Fruit fly (Drosophila melanogaster) whole organism, pupa: ENCODE results near the gene Sec24CD.

ENCODE experiments used
- CG10348 ChIP-seq: fragments of 200-800 bp; sonication (Bioruptor generic); IDR thresholded peaks from 2 replicates; pipeline ENCODE4 v1.3.6; 2022; ENCODE audit warnings: missing biosample characterization, missing genetic modification characterization
- CG12605 ChIP-seq: fragments of 200-800 bp; sonication (Bioruptor generic); IDR thresholded peaks from 2 replicates; pipeline ENCODE4 v1.3.6; 2022; ENCODE audit warnings: missing biosample characterization, missing genetic modification characterization
- CG13204 ChIP-seq: fragments of 200-800 bp; sonication (Bioruptor generic); optimal IDR thresholded peaks from 2 replicates; lab custom pipeline; 2018; ENCODE audit warnings: missing biosample characterization, mild to moderate bottlenecking, missing genetic modification characterization, moderate library complexity
- CG14655 ChIP-seq: fragments of 200-800 bp; sonication (Bioruptor generic); optimal IDR thresholded peaks from 3 replicates; lab custom pipeline; 2017; ENCODE audit warnings: mild to moderate bottlenecking, missing biosample characterization, missing genetic modification reagents, missing genetic modification characterization
- CG15710 ChIP-seq: fragments of 200-800 bp; sonication (Bioruptor generic); optimal IDR thresholded peaks from 2 replicates; lab custom pipeline; 2018; ENCODE audit warnings: missing biosample characterization, mild to moderate bottlenecking, missing genetic modification characterization, moderate library complexity
- CG17806 ChIP-seq: fragments of 200-800 bp; sonication (Bioruptor generic); optimal IDR thresholded peaks from 2 replicates; lab custom pipeline; 2018; ENCODE audit warnings: missing biosample characterization, mild to moderate bottlenecking, missing genetic modification characterization, moderate library complexity
- CG32121 ChIP-seq: fragments of 200-800 bp; sonication (Bioruptor generic); IDR thresholded peaks from 2 replicates; pipeline ENCODE4 v1.3.6; 2022; ENCODE audit warnings: missing biosample characterization, missing genetic modification characterization
- CG34367 ChIP-seq: fragments of 200-800 bp; sonication (Bioruptor generic); optimal IDR thresholded peaks from 2 replicates; lab custom pipeline; 2018; ENCODE audit warnings: missing biosample characterization, mild to moderate bottlenecking, missing genetic modification characterization
- CG4496 ChIP-seq: fragments of 200-800 bp; sonication (Bioruptor generic); IDR thresholded peaks from 3 replicates; pipeline ENCODE4 v1.3.6; 2022; ENCODE audit warnings: missing biosample characterization, missing genetic modification characterization
- CG8159 ChIP-seq: fragments of 200-800 bp; sonication (Bioruptor generic); optimal IDR thresholded peaks from 3 replicates; lab custom pipeline; 2018; ENCODE audit warnings: missing biosample characterization, mild to moderate bottlenecking, missing genetic modification characterization, moderate library complexity
- CG8301 ChIP-seq: fragments of 200-800 bp; sonication (Bioruptor generic); optimal IDR thresholded peaks from 2 replicates; lab custom pipeline; 2018; ENCODE audit warnings: missing biosample characterization, mild to moderate bottlenecking, missing genetic modification characterization
- CG9948 ChIP-seq: fragments of 200-800 bp; sonication (Bioruptor generic); optimal IDR thresholded peaks from 2 replicates; lab custom pipeline; 2018; ENCODE audit warnings: missing biosample characterization, mild to moderate bottlenecking, missing genetic modification characterization, moderate library complexity
- D1 ChIP-seq: fragments of 200-800 bp; sonication (Bioruptor generic); optimal IDR thresholded peaks from 2 replicates; lab custom pipeline; 2018; ENCODE audit warnings: missing biosample characterization, mild to moderate bottlenecking, missing genetic modification characterization, moderate library complexity
- EcR ChIP-seq: fragments of 200-800 bp; sonication (Bioruptor generic); optimal IDR thresholded peaks from 3 replicates; lab custom pipeline; 2019; ENCODE audit warnings: missing biosample characterization, missing genetic modification characterization, mild to moderate bottlenecking, moderate library complexity, missing genetic modification reagents
- Ets98B ChIP-seq: fragments of 200-800 bp; sonication (Bioruptor generic); IDR thresholded peaks from 2 replicates; pipeline ENCODE4 v1.3.6; 2022; ENCODE audit warnings: missing biosample characterization, missing genetic modification characterization
- Pif1A ChIP-seq: fragments of 200-800 bp; sonication (Bioruptor generic); optimal IDR thresholded peaks from 3 replicates; lab custom pipeline; 2016; ENCODE audit warnings: missing biosample characterization, missing genetic modification characterization
- Pif1B ChIP-seq: fragments of 200-800 bp; sonication (Bioruptor generic); optimal IDR thresholded peaks from 3 replicates; lab custom pipeline; 2016; ENCODE audit warnings: missing biosample characterization, missing genetic modification characterization
- Snoo ChIP-seq: fragments of 200-800 bp; sonication (Bioruptor generic); optimal IDR thresholded peaks from 3 replicates; lab custom pipeline; 2017; ENCODE audit warnings: missing biosample characterization, mild to moderate bottlenecking, missing genetic modification characterization, inconsistent platforms
- fd96Ca ChIP-seq: fragments of 200-800 bp; sonication (Bioruptor generic); IDR thresholded peaks from 3 replicates; pipeline ENCODE4 v1.3.6; 2022; ENCODE audit warnings: missing biosample characterization, missing genetic modification characterization
- gl ChIP-seq: fragments of 200-800 bp; sonication (Bioruptor generic); optimal IDR thresholded peaks from 2 replicates; lab custom pipeline; 2018; ENCODE audit warnings: missing biosample characterization, mild to moderate bottlenecking, missing genetic modification characterization
- rn ChIP-seq: fragments of 200-800 bp; sonication (Bioruptor generic); IDR thresholded peaks from 2 replicates; pipeline ENCODE4 v1.3.6; 2022; ENCODE audit warnings: missing biosample characterization, missing genetic modification characterization

The Sec24CD gene

DNA sequence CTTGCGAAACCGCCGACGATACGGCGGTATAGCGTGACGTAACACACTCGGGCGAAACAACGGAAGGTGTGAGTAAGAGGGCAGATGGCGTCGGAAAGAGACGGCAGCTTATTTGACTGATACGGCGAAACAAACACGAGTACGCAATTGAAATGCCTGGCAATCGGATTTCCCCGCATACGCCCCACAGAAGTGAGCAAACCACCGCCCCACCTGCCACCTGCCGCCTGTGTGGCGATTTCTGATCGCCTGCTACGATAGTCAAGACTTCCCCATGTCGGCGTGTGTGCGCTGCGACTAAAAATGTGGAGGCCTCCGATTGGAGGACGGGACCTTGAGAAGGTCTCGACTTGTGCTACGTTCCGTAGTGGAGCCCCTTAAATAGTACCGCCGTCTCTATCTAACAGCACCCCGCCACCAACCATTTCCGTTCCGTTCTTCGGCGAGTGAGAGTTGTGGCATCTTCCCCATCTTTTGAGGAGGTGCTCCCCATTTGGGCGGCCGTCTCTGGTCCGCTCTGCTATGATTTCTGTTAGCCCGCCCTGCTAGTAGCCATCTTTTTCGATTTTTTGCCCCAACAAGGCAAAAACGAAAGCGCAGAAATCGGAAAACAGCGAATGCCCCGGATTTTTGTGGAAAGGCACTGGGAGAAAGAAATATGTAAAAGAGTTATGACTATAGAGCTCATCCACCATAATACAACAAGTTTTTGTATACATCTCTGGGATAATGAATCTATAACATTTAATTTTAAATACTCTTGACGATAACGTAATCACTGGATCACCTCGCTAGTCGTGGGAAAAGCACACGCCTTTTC is 37.8 kb downstream of the Sec24CD start:
- TF ChIP-seq EcR (peak; percentile 92), Snoo (tag; lab: Kevin White, UChicago) (peak; percentile 98), CG13204 (peak; percentile 74), CG8159 (tag; lab: Kevin White, UChicago) (peak; percentile 95), Pif1A (GFP tag; lab: Kevin White, UChicago) (peak; percentile 99), CG34367 (tag; lab: Kevin White, UChicago) (peak; percentile 95), Ets98B (GFP tag; lab: Robert Waterston, UW) (no peak), CG8301 (tag; lab: Kevin White, UChicago) (peak; percentile 99), Pif1B (GFP tag; lab: Kevin White, UChicago) (peak; percentile 98), gl (peak; percentile 95), CG12605 (no peak), rn (GFP tag; lab: Robert Waterston, UW) (no peak), CG17806 (tag; lab: Kevin White, UChicago) (peak; percentile 98), CG32121 (no peak), CG9948 (peak; percentile 98), CG4496 (GFP tag; lab: Robert Waterston, UW) (no peak), CG14655 (GFP tag; lab: Kevin White, UChicago) (peak; percentile 100), D1 (peak; percentile 94), CG10348 (GFP tag; lab: Robert Waterston, UW) (no peak), fd96Ca (GFP tag; lab: Robert Waterston, UW) (no peak), CG15710 (tag; lab: Kevin White, UChicago) (peak; percentile 94)
- TF ChIP-seq, all 21 proteins: peak for 14

DNA sequence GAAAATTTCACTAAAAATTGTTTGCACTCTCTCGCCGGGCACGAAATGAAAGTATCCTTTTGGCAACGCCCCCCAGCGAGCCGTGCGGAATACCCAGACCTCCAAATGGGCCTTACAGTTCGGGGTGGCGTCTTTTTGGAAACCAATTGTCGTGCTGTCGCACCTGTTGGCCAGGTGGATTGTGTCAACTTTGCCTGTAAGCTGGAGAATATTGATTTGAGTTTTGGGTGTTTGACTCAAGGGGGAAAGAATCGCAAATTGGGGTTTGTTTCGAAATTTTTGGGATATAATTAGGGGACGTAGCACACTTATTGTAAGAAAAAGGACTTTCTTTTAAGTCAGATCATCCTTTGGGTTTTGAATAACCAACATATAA is 38.5 kb downstream of the Sec24CD start:
- TF ChIP-seq Snoo (tag; lab: Kevin White, UChicago) (no peak), CG10348 (GFP tag; lab: Robert Waterston, UW) (no peak), Pif1B (GFP tag; lab: Kevin White, UChicago) (no peak), CG9948 (no peak), D1 (no peak), CG8301 (tag; lab: Kevin White, UChicago) (no peak), Ets98B (GFP tag; lab: Robert Waterston, UW) (no peak), CG32121 (no peak), CG4496 (GFP tag; lab: Robert Waterston, UW) (no peak), gl (no peak), CG13204 (no peak), CG12605 (no peak), CG15710 (tag; lab: Kevin White, UChicago) (no peak), fd96Ca (GFP tag; lab: Robert Waterston, UW) (no peak), EcR (no peak)

DNA sequence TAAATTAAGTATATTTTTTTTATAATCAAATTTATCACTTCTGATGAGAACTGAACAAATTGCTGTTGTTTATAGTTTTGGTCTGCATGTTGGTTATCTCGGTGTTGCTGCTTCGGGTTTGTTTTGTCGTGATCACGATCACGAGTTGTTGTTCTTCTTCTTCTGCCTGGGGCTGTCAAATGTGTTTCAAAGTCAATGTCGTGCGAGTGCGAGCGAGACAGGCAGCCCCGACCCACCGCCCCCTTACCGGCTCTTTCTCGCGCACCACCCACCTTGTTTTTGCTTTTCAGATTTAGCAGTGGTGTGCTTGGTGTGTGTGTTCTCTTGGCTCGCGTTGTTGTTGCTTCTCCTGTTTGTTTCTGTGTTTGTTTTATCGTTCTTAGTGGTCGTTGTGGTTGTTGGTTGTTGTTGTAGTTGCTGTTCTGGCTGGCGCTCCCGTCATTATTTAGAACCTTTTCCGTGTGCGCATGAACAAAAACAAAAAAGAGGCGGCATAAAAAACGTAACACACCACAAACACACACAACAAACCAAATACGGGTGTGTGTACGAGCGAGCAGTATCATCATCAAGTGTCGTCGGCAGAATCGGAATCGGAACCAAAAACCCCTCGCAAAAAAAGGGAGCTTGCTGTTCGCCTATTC is 39.0 kb downstream of the Sec24CD start, which contains the start of gene COX7AL2:
TSS of gene COX7AL2 (minus strand) at position 438 of the 644 bp plus-strand sequence.
- no peak for TF ChIP-seq CG13204
- peak; percentile 28 for TF ChIP-seq CG14655 (GFP tag; lab: Kevin White, UChicago)
- TF ChIP-seq CG34367 (tag; lab: Kevin White, UChicago), result no peak
- no peak for TF ChIP-seq CG8159 (tag; lab: Kevin White, UChicago)

DNA sequence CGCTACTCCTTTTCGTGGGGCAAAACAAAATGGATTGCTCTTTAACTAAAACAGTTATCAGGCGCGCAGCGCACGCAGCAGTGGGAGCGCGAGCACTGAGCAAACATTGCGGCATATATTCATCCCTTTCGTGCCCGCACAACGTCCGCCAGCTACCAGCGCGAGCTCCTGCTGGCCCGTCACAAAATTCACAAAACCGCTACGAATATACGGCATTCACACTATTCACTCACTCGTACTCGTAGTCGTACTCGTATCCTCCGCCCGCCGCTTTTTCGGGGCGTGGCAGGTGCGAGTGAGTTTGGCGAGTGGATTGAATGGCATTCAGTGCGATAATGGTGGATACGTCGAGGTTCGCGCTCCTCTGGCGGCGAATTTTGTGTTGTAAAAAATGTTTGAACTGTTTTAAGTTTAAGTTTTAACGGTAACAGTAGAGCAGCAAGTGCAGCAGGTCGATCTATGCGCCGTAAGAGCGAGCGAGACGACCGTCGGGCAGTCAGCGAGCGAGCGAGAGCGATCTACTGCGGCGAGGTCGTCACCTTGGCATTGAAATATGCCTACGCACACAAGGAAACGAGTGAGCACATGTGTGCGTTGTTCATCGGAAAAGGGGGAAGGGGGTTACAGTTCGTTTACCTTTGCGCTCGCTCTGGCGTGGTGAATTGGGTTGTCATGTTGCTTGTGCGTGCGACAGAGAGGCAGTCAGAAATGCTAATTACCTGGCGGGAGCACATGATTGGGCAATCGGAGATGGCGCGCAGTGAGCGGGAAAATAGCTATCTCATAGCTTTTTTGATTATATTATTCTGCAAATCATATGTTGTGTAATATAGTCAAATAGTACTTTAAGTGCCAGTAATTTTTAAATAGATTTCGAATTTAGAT is 39.8 kb downstream of the Sec24CD start:
- TF ChIP-seq CG14655 (GFP tag; lab: Kevin White, UChicago) (peak; percentile 81), Pif1A (GFP tag; lab: Kevin White, UChicago) (peak; percentile 58), gl (peak; percentile 30), CG8159 (tag; lab: Kevin White, UChicago) (peak; percentile 37), CG17806 (tag; lab: Kevin White, UChicago) (peak; percentile 27), Snoo (tag; lab: Kevin White, UChicago) (peak; percentile 34), CG13204 (peak; percentile 56), CG8301 (tag; lab: Kevin White, UChicago) (peak; percentile 65), CG15710 (tag; lab: Kevin White, UChicago) (peak; percentile 12), Ets98B (GFP tag; lab: Robert Waterston, UW) (no peak), CG4496 (GFP tag; lab: Robert Waterston, UW) (no peak), EcR (peak; percentile 100), fd96Ca (GFP tag; lab: Robert Waterston, UW) (no peak), CG12605 (no peak), Pif1B (GFP tag; lab: Kevin White, UChicago) (peak; percentile 47), D1 (no peak), CG9948 (peak; percentile 36), CG34367 (tag; lab: Kevin White, UChicago) (no peak)

DNA sequence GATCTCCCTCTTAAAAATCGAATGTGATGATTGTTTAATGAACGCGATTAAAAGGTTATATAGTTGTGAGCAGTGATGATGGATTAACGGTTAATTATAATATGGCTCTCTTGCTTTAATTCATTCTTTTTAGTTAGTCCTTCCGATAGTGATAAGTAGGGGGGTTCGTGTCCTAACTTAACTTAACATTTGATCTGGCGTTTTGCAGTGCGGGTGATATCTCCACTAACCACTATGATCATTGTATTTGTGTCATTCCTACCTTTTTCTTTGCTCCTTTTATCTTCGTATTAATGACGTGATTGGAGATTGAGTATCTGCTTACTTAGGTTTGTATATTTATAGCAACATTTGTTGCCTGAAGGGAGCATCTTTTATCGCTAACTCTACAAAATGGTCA is 41.3 kb downstream of the Sec24CD start:
- TF ChIP-seq CG9948 (no peak), CG15710 (tag; lab: Kevin White, UChicago) (no peak), CG8301 (tag; lab: Kevin White, UChicago) (no peak), Pif1A (GFP tag; lab: Kevin White, UChicago) (no peak), CG14655 (GFP tag; lab: Kevin White, UChicago) (no peak), D1 (no peak), EcR (no peak), CG4496 (GFP tag; lab: Robert Waterston, UW) (no peak), Ets98B (GFP tag; lab: Robert Waterston, UW) (no peak), Snoo (tag; lab: Kevin White, UChicago) (no peak), CG10348 (GFP tag; lab: Robert Waterston, UW) (no peak), CG17806 (tag; lab: Kevin White, UChicago) (no peak), rn (GFP tag; lab: Robert Waterston, UW) (no peak), CG12605 (no peak)
